Fruit fly (Drosophila melanogaster): Measurements from ENCODE around the gene tgo.

tgo gene

DNA sequence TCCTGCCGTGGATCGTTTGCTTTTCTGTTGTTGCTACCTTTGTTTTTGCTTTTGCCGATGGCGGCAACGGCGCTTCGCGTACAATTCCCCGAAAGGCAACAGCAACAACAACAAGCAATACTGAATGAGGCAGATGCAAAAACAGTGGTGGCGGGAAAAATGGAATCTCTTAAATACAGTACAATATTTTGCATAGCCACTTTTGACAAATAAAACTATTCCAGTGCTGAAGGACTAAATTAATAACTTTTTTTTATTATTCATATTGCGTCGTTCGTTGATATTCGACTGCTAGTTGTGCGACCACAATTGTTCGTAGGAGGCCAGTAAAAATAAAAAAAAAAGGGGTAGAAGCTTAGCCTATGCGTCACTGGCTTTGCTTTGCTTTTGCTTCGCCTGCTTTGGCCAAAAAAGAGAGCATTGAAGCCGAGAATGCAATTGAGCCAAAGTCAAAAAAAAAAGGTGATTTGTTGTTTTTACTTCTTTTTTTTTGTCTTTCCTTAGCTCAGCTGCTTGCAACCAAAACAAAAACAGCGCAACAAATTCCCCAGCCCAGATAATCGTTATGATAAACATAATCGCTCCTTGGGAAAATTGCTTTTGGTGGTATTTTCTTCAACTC is 12.1 kb upstream of the tgo start (continued):
- peak; percentile 89 for TF ChIP-seq ase (GFP tag; IDR thresholded peaks at IDR 0.05)
- peak; percentile 83 for TF ChIP-seq CG1603 (tag; optimal IDR thresholded peaks at IDR 0.05)
- no peak for TF ChIP-seq Dfd (GFP tag; optimal IDR thresholded peaks at IDR 0.05)
- TF ChIP-seq dimm (GFP tag; IDR thresholded peaks at IDR 0.05), result no peak; the same call in 1 of the 2 replicates
- no peak for TF ChIP-seq abd-A (tag; optimal IDR thresholded peaks at IDR 0.05)
- peak; percentile 83 for TF ChIP-seq CG12769 (tag; optimal IDR thresholded peaks at IDR 0.05)
- TF ChIP-seq MBD-R2 (GFP tag; IDR thresholded peaks at IDR 0.05), result peak; percentile 85
- TF ChIP-seq YL-1 (GFP tag; optimal IDR thresholded peaks at IDR 0.05), result peak; percentile 16
- peak; percentile 92 for TF ChIP-seq H15 (GFP tag; IDR thresholded peaks at IDR 0.05)
- no peak for TF ChIP-seq Trl (optimal IDR thresholded peaks at IDR 0.05)
- TF ChIP-seq Trl (GFP tag; optimal IDR thresholded peaks at IDR 0.05), result peak; percentile 85
- no peak for TF ChIP-seq usp (GFP tag; optimal IDR thresholded peaks at IDR 0.05)
- TF ChIP-seq CG10654 (GFP tag; optimal IDR thresholded peaks at IDR 0.05), result peak; percentile 81
- no peak for TF ChIP-seq zf30C (GFP tag; optimal IDR thresholded peaks at IDR 0.05)
- TF ChIP-seq fru (optimal IDR thresholded peaks at IDR 0.05), result no peak
- TF ChIP-seq dysf (GFP tag; IDR thresholded peaks at IDR 0.05), result peak; percentile 93
- peak; percentile 1 for TF ChIP-seq pzg (GFP tag; optimal IDR thresholded peaks at IDR 0.05)
- TF ChIP-seq CG5953 (GFP tag; IDR thresholded peaks at IDR 0.05), result peak; percentile 93
- TF ChIP-seq eve (GFP tag; optimal IDR thresholded peaks at IDR 0.05), result peak in 1 of 2 experiments; percentile 88
- TF ChIP-seq Neu2 (GFP tag; optimal IDR thresholded peaks at IDR 0.05; ENCODE audit: borderline replicate concordance), result no peak
- TF ChIP-seq CG31365 (tag; optimal IDR thresholded peaks at IDR 0.05), result peak; percentile 66
- TF ChIP-seq CG12299 (tag; optimal IDR thresholded peaks at IDR 0.05), result peak; percentile 76
- TF ChIP-seq Ravus (GFP tag; IDR thresholded peaks at IDR 0.05), result peak; percentile 55
- no peak for TF ChIP-seq Lpt (GFP tag; optimal IDR thresholded peaks at IDR 0.05)
- TF ChIP-seq prd (optimal IDR thresholded peaks at IDR 0.05), result no peak
- TF ChIP-seq prd (GFP tag; IDR thresholded peaks at IDR 0.05), result peak; percentile 90
- peak; percentile 60 for TF ChIP-seq psq (GFP tag; optimal IDR thresholded peaks at IDR 0.05)
- peak; percentile 65 for TF ChIP-seq CG12236 (GFP tag; optimal IDR thresholded peaks at IDR 0.05)
- TF ChIP-seq CG16863 (GFP tag; optimal IDR thresholded peaks at IDR 0.05), result peak; percentile 75
- TF ChIP-seq btn (GFP tag; optimal IDR thresholded peaks at IDR 0.05), result peak; percentile 74
- TF ChIP-seq h (optimal IDR thresholded peaks at IDR 0.05), result no peak
- TF ChIP-seq CG6689 (GFP tag; IDR thresholded peaks at IDR 0.05), result peak; percentile 89
- peak; percentile 89 for TF ChIP-seq lmd (GFP tag; IDR thresholded peaks at IDR 0.05)
- TF ChIP-seq danr (GFP tag; IDR thresholded peaks at IDR 0.05), result peak; percentile 80
- peak; percentile 84 for TF ChIP-seq CG17385 (GFP tag; optimal IDR thresholded peaks at IDR 0.05)
- peak; percentile 85 for TF ChIP-seq HmgZ (tag; optimal IDR thresholded peaks at IDR 0.05)
- TF ChIP-seq CG34422 (GFP tag; IDR thresholded peaks at IDR 0.05), result peak; percentile 91
- peak; percentile 87 for TF ChIP-seq CG14050 (GFP tag; IDR thresholded peaks at IDR 0.05)
- TF ChIP-seq pros (GFP tag; optimal IDR thresholded peaks at IDR 0.05), result peak; percentile 46
- peak; percentile 77 for TF ChIP-seq gt (GFP tag; IDR thresholded peaks at IDR 0.05)
- TF ChIP-seq CG6654 (GFP tag; optimal IDR thresholded peaks at IDR 0.05), result peak; percentile 60
- peak; percentile 28 for TF ChIP-seq MESR4 (GFP tag; optimal IDR thresholded peaks at IDR 0.05)
- peak; percentile 39 for TF ChIP-seq exex (tag; optimal IDR thresholded peaks at IDR 0.05)
- peak; percentile 8 for TF ChIP-seq sima (GFP tag; optimal IDR thresholded peaks at IDR 0.05)
- peak; percentile 93 for TF ChIP-seq ranshi (GFP tag; IDR thresholded peaks at IDR 0.05)
- TF ChIP-seq yki (optimal IDR thresholded peaks at IDR 0.05), result no peak
- TF ChIP-seq Elba2 (GFP tag; optimal IDR thresholded peaks at IDR 0.05), result no peak
- TF ChIP-seq odd (GFP tag; optimal IDR thresholded peaks at IDR 0.05), result peak; percentile 69
- TF ChIP-seq esg (GFP tag; conservative IDR thresholded peaks at IDR 0.05), result peak; percentile 92
- TF ChIP-seq CG7556 (GFP tag; optimal IDR thresholded peaks at IDR 0.05), result peak; percentile 88
- peak; percentile 65 for TF ChIP-seq CG4707 (GFP tag; optimal IDR thresholded peaks at IDR 0.05)
- no peak for TF ChIP-seq ham (GFP tag; IDR thresholded peaks at IDR 0.05)
- peak; percentile 63 to 83 for TF ChIP-seq Pdp1 (GFP tag; optimal IDR thresholded peaks at IDR 0.05)

Measured in whole organism, embryonic.